Worm (Caenorhabditis elegans) whole organism, young adult: ENCODE measurements around the gene K08D9.10.

ENCODE experiments used
- B0019.2 ChIP-seq: fragments of 200-800 bp; sonication (Bioruptor generic); conservative IDR thresholded peaks from 2 replicates; pipeline ENCODE4 v1.3.6; 2022; ENCODE audit warnings: missing genetic modification reagents, missing genetic modification characterization, missing compliant biosample characterization
- B0261.1 ChIP-seq: sonication (generic microtip); optimal IDR thresholded peaks from 2 replicates; lab custom pipeline; 2016; ENCODE audit warnings: mild to moderate bottlenecking, missing genetic modification characterization, moderate library complexity, missing compliant biosample characterization
- B0336.3 ChIP-seq: fragments of 200-800 bp; sonication (Bioruptor generic); IDR thresholded peaks from 2 replicates; pipeline ENCODE4 v1.3.6; 2022; ENCODE audit warnings: missing genetic modification characterization, missing compliant biosample characterization
- C06A6.2 ChIP-seq: fragments of 200-800 bp; sonication (Bioruptor generic); conservative IDR thresholded peaks from 2 replicates; pipeline ENCODE4 v1.3.6; 2022; ENCODE audit warnings: missing genetic modification characterization, missing compliant biosample characterization
- C17E4.6 ChIP-seq: fragments of 200-800 bp; sonication (Bioruptor generic); IDR thresholded peaks from 2 replicates; pipeline ENCODE4 v1.3.6; 2022; ENCODE audit warnings: missing genetic modification reagents, missing genetic modification characterization, missing compliant biosample characterization
- D2030.7 ChIP-seq: fragments of 200-800 bp; sonication (Bioruptor generic); IDR thresholded peaks from 2 replicates; pipeline ENCODE4 v1.3.6; 2022; ENCODE audit warnings: missing genetic modification reagents, missing genetic modification characterization, missing compliant biosample characterization
- F10E7.11 ChIP-seq: sonication (generic microtip); optimal IDR thresholded peaks from 2 replicates; lab custom pipeline; 2017; ENCODE audit warnings: mild to moderate bottlenecking, missing genetic modification characterization, moderate library complexity, missing compliant biosample characterization
- F22D6.2 ChIP-seq: sonication (generic microtip); optimal IDR thresholded peaks from 2 replicates; lab custom pipeline; 2016; ENCODE audit warnings: mild to moderate bottlenecking, missing genetic modification characterization, missing compliant biosample characterization
- F33H1.4 ChIP-seq: fragments of 200-800 bp; sonication (Bioruptor generic); IDR thresholded peaks from 2 replicates; pipeline ENCODE4 v1.3.6; 2022; ENCODE audit warnings: missing genetic modification reagents, missing genetic modification characterization, missing compliant biosample characterization
- F37B4.10 ChIP-seq: fragments of 200-800 bp; sonication (Bioruptor generic); IDR thresholded peaks from 2 replicates; pipeline ENCODE4 v1.3.6; 2022; ENCODE audit warnings: missing genetic modification characterization, missing compliant biosample characterization
- F39B2.1 ChIP-seq: fragments of 200-800 bp; sonication (Bioruptor generic); IDR thresholded peaks from 2 replicates; pipeline ENCODE4 v1.3.6; 2022; ENCODE audit warnings: missing genetic modification reagents, missing genetic modification characterization, missing compliant biosample characterization
- F52B5.7 ChIP-seq: sonication (generic microtip); optimal IDR thresholded peaks from 2 replicates; lab custom pipeline; 2016; ENCODE audit warnings: mild to moderate bottlenecking, missing genetic modification characterization, missing compliant biosample characterization
- F57A8.1 ChIP-seq: fragments of 200-800 bp; sonication (Bioruptor generic); optimal IDR thresholded peaks from 2 replicates; lab custom pipeline; 2018; ENCODE audit warnings: mild to moderate bottlenecking, missing genetic modification characterization, moderate library complexity, missing compliant biosample characterization
- F57C9.4 ChIP-seq: sonication (generic microtip); optimal IDR thresholded peaks from 2 replicates; lab custom pipeline; 2017; ENCODE audit warnings: mild to moderate bottlenecking, missing genetic modification characterization, missing compliant biosample characterization
- T26A5.8 ChIP-seq: sonication (generic microtip); optimal IDR thresholded peaks from 2 replicates; lab custom pipeline; 2016; ENCODE audit warnings: missing genetic modification characterization, missing compliant biosample characterization
- Y53G8AR.9 ChIP-seq: fragments of 200-800 bp; sonication (Bioruptor generic); conservative IDR thresholded peaks from 2 replicates; pipeline ENCODE4 v1.3.6; 2022; ENCODE audit warnings: missing genetic modification reagents, missing genetic modification characterization, missing compliant biosample characterization
- ZK185.1 ChIP-seq: sonication (generic microtip); optimal IDR thresholded peaks from 2 replicates; lab custom pipeline; 2016; ENCODE audit warnings: mild to moderate bottlenecking, missing genetic modification characterization, missing compliant biosample characterization; ENCODE audit not compliant: poor library complexity, severe bottlenecking
- akir-1 ChIP-seq: fragments of 200-800 bp; sonication (Bioruptor generic); optimal IDR thresholded peaks from 2 replicates; lab custom pipeline; 2018; ENCODE audit warnings: mild to moderate bottlenecking, missing genetic modification characterization, moderate library complexity, missing compliant biosample characterization
- aptf-3 ChIP-seq: fragments of 200-800 bp; sonication (Bioruptor generic); IDR thresholded peaks from 2 replicates; pipeline ENCODE4 v1.3.6; 2022; ENCODE audit warnings: missing genetic modification characterization, missing compliant biosample characterization
- attf-3 ChIP-seq: fragments of 200-800 bp; sonication (Bioruptor generic); conservative IDR thresholded peaks from 2 replicates; pipeline ENCODE4 v1.3.6; 2022; ENCODE audit warnings: missing genetic modification reagents, missing genetic modification characterization, missing compliant biosample characterization
- ccch-3 ChIP-seq: fragments of 200-800 bp; sonication (Bioruptor generic); optimal IDR thresholded peaks from 2 replicates; lab custom pipeline; 2018; ENCODE audit warnings: mild to moderate bottlenecking, missing genetic modification characterization, missing compliant biosample characterization
- cebp-2 ChIP-seq: fragments of 200-800 bp; sonication (Bioruptor generic); IDR thresholded peaks from 2 replicates; pipeline ENCODE4 v1.3.6; 2022; ENCODE audit warnings: missing genetic modification characterization, missing compliant biosample characterization
- dox-1 ChIP-seq: fragments of 200-800 bp; sonication (Bioruptor generic); IDR thresholded peaks from 2 replicates; pipeline ENCODE4 v1.3.6; 2022; ENCODE audit warnings: missing genetic modification reagents, missing genetic modification characterization, missing compliant biosample characterization
- dpl-1 ChIP-seq: fragments of 150-350 bp; optimal IDR thresholded peaks from 2 replicates; lab custom pipeline; 2014; ENCODE audit warnings: missing biosample characterization, missing genetic modification reagents, missing genetic modification characterization
- egl-18 ChIP-seq: fragments of 200-800 bp; sonication (Bioruptor generic); IDR thresholded peaks from 2 replicates; pipeline ENCODE4 v1.3.6; 2022; ENCODE audit warnings: missing genetic modification reagents, missing genetic modification characterization, missing compliant biosample characterization
- ets-4 ChIP-seq: fragments of 200-800 bp; sonication (Bioruptor generic); optimal IDR thresholded peaks from 2 replicates; lab custom pipeline; 2018; ENCODE audit warnings: mild to moderate bottlenecking, missing genetic modification characterization, missing compliant biosample characterization
- fkh-3 ChIP-seq: sonication (generic microtip); optimal IDR thresholded peaks from 2 replicates; lab custom pipeline; 2016; ENCODE audit warnings: mild to moderate bottlenecking, missing genetic modification characterization, missing compliant biosample characterization
- him-1 ChIP-seq: sonication (generic microtip); optimal IDR thresholded peaks from 2 replicates; lab custom pipeline; 2016; ENCODE audit warnings: missing genotype, missing genetic modification reagents, missing genetic modification characterization, missing compliant biosample characterization
- hlh-12 ChIP-seq: sonication (generic microtip); optimal IDR thresholded peaks from 2 replicates; lab custom pipeline; 2016; ENCODE audit warnings: missing genetic modification characterization, missing compliant biosample characterization
- hrde-1 ChIP-seq: sonication (generic microtip); optimal IDR thresholded peaks from 2 replicates; lab custom pipeline; 2016; ENCODE audit warnings: missing genetic modification characterization, mild to moderate bottlenecking, missing compliant biosample characterization, moderate library complexity, missing genotype, missing genetic modification reagents, borderline replicate concordance
- madf-10 ChIP-seq: sonication (generic microtip); optimal IDR thresholded peaks from 2 replicates; lab custom pipeline; 2016; ENCODE audit warnings: mild to moderate bottlenecking, missing genetic modification characterization, missing compliant biosample characterization
- mel-28 ChIP-seq: sonication (generic microtip); optimal IDR thresholded peaks from 2 replicates; lab custom pipeline; 2016; ENCODE audit warnings: borderline replicate concordance, mild to moderate bottlenecking, missing genetic modification characterization, missing compliant biosample characterization
- mxl-1 ChIP-seq: sonication (generic microtip); optimal IDR thresholded peaks from 2 replicates; lab custom pipeline; 2016; ENCODE audit warnings: missing genetic modification characterization, missing compliant biosample characterization
- nfyb-1 ChIP-seq: fragments of 200-800 bp; sonication (Bioruptor generic); IDR thresholded peaks from 2 replicates; pipeline ENCODE4 v1.3.6; 2022; ENCODE audit warnings: missing genetic modification reagents, missing genetic modification characterization, missing compliant biosample characterization
- nhr-179 ChIP-seq: sonication (generic microtip); optimal IDR thresholded peaks from 2 replicates; lab custom pipeline; 2016; ENCODE audit warnings: mild to moderate bottlenecking, missing genetic modification characterization, missing compliant biosample characterization
- nhr-80 ChIP-seq: sonication (generic microtip); optimal IDR thresholded peaks from 2 replicates; lab custom pipeline; 2016; ENCODE audit warnings: missing genetic modification characterization, missing compliant biosample characterization
- nhr-90 ChIP-seq: sonication (generic microtip); optimal IDR thresholded peaks from 2 replicates; lab custom pipeline; 2016; ENCODE audit warnings: missing genotype, mild to moderate bottlenecking, missing genetic modification characterization, missing compliant biosample characterization
- pbrm-1 ChIP-seq: fragments of 200-800 bp; sonication (Bioruptor generic); IDR thresholded peaks from 2 replicates; pipeline ENCODE4 v1.3.6; 2022; ENCODE audit warnings: missing genetic modification reagents, missing genetic modification characterization, missing compliant biosample characterization
- rpc-1 ChIP-seq, 2 experiments: fragments of 150-350 bp in 1 of 2; sonication (generic microtip) in 1 of 2; optimal IDR thresholded peaks; 2 replicates each; lab custom pipeline; 2014 to 2018; ENCODE audit warnings: missing biosample characterization in 1 of 2, missing genetic modification characterization in 1 of 2, missing genetic modification reagents in 1 of 2, missing genotype in 1 of 2
- sdz-38 ChIP-seq: sonication (generic microtip); optimal IDR thresholded peaks from 2 replicates; lab custom pipeline; 2016; ENCODE audit warnings: missing genotype, missing genetic modification characterization, missing compliant biosample characterization
- snpc-1.1 ChIP-seq: sonication (generic microtip); optimal IDR thresholded peaks from 2 replicates; lab custom pipeline; 2017; ENCODE audit warnings: missing genetic modification characterization, mild to moderate bottlenecking, missing compliant biosample characterization, antibody characterized with exemption, moderate library complexity, missing genotype, missing genetic modification reagents; ENCODE audit not compliant: insufficient read depth
- snpc-4 ChIP-seq, 5 experiments: fragments of 150-350 bp in 1 of 5; sonication (generic microtip) in 4 of 5; optimal IDR thresholded peaks; 2 replicates each; lab custom pipeline; 2014 to 2018; ENCODE audit warnings: missing genetic modification characterization in 5 of 5, missing biosample characterization in 3 of 5, antibody characterized with exemption in 2 of 5, mild to moderate bottlenecking in 2 of 5, missing compliant biosample characterization in 2 of 5, missing genotype in 2 of 5, moderate library complexity in 2 of 5, missing genetic modification reagents in 1 of 5
- sptf-2 ChIP-seq: fragments of 200-800 bp; sonication (Bioruptor generic); optimal IDR thresholded peaks from 2 replicates; lab custom pipeline; 2018; ENCODE audit warnings: mild to moderate bottlenecking, missing genetic modification characterization, missing compliant biosample characterization
- tbx-9 ChIP-seq: sonication (generic microtip); optimal IDR thresholded peaks from 2 replicates; lab custom pipeline; 2016; ENCODE audit warnings: borderline replicate concordance, missing genetic modification characterization, inconsistent platforms, missing compliant biosample characterization
- tlf-1 ChIP-seq: fragments of 200-800 bp; sonication (Bioruptor generic); optimal IDR thresholded peaks from 2 replicates; lab custom pipeline; 2018; ENCODE audit warnings: mild to moderate bottlenecking, missing genetic modification characterization, missing compliant biosample characterization
- unc-130 ChIP-seq: sonication (generic microtip); optimal IDR thresholded peaks from 2 replicates; lab custom pipeline; 2016; ENCODE audit warnings: missing genetic modification reagents, missing genetic modification characterization, missing compliant biosample characterization
- zim-3 ChIP-seq: sonication (generic microtip); optimal IDR thresholded peaks from 2 replicates; lab custom pipeline; 2017; ENCODE audit warnings: mild to moderate bottlenecking, missing genetic modification characterization, moderate library complexity, missing compliant biosample characterization
- ztf-22 ChIP-seq: fragments of 200-800 bp; sonication (Bioruptor generic); optimal IDR thresholded peaks from 2 replicates; lab custom pipeline; 2018; ENCODE audit warnings: mild to moderate bottlenecking, missing genetic modification characterization, moderate library complexity, missing compliant biosample characterization
- ztf-26 ChIP-seq: sonication (generic microtip); optimal IDR thresholded peaks from 2 replicates; lab custom pipeline; 2017; ENCODE audit warnings: missing genetic modification characterization, missing compliant biosample characterization

K08D9.10 gene

ce11 chrV:3204433-3204832 is 26.3 kb upstream of the K08D9.10 start:
- TF ChIP-seq nhr-179 (tag; lab: Kevin White, UChicago) (no peak), F22D6.2 (tag; lab: Kevin White, UChicago) (no peak), F57C9.4 (tag; lab: Kevin White, UChicago) (no peak), F10E7.11 (tag; lab: Kevin White, UChicago) (no peak), Y53G8AR.9 (GFP tag; lab: Robert Waterston, UW) (no peak), ccch-3 (GFP tag; lab: Kevin White, UChicago) (no peak), nhr-90 (no peak), hlh-12 (tag; lab: Kevin White, UChicago) (no peak), B0261.1 (tag; lab: Kevin White, UChicago) (no peak), cebp-2 (GFP tag; lab: Robert Waterston, UW) (no peak), unc-130 (GFP tag; lab: Kevin White, UChicago) (no peak), ets-4 (GFP tag; lab: Kevin White, UChicago) (no peak), madf-10 (tag; lab: Kevin White, UChicago) (no peak), fkh-3 (tag; lab: Kevin White, UChicago) (no peak), pbrm-1 (GFP tag; lab: Robert Waterston, UW) (peak; percentile 48; the same call in 1 of the 2 replicates), mel-28 (tag; lab: Kevin White, UChicago) (no peak), tbx-9 (no peak), snpc-1.1 (tag; lab: Kevin White, UChicago) (peak; percentile 53), aptf-3 (GFP tag; lab: Robert Waterston, UW) (no peak), rpc-1 (optimal IDR thresholded peaks at IDR 0.05; lab: Kevin White, UChicago) (no peak), rpc-1 (tag; optimal IDR thresholded peaks at IDR 0.05; lab: Kevin White, UChicago) (no peak), F39B2.1 (GFP tag; lab: Robert Waterston, UW) (no peak), egl-18 (GFP tag; lab: Robert Waterston, UW) (no peak), F33H1.4 (GFP tag; lab: Robert Waterston, UW) (peak; percentile 98), hrde-1 (no peak), ztf-26 (no peak), mxl-1 (tag; lab: Kevin White, UChicago) (no peak), F57A8.1 (GFP tag; lab: Kevin White, UChicago) (no peak), nfyb-1 (GFP tag; lab: Robert Waterston, UW) (no peak), sptf-2 (GFP tag; lab: Kevin White, UChicago) (no peak), F37B4.10 (GFP tag; lab: Robert Waterston, UW) (no peak), B0019.2 (GFP tag; lab: Robert Waterston, UW) (no peak), ztf-22 (GFP tag; lab: Kevin White, UChicago) (no peak), dpl-1 (GFP tag; lab: Kevin White, UChicago) (no peak), dox-1 (GFP tag; lab: Robert Waterston, UW) (peak; percentile 48; the same call in 1 of the 2 replicates), C17E4.6 (GFP tag; lab: Robert Waterston, UW) (no peak), attf-3 (no peak), snpc-4 (GFP tag; optimal IDR thresholded peaks at IDR 0.05; lab: Kevin White, UChicago) (no peak), snpc-4 (tag; optimal IDR thresholded peaks at IDR 0.05; lab: Kevin White, UChicago) (peak in 1 of 4 experiments; percentile 54), ZK185.1 (tag; lab: Kevin White, UChicago) (no peak), tlf-1 (no peak), B0336.3 (no peak), him-1 (no peak), akir-1 (no peak), T26A5.8 (tag; lab: Kevin White, UChicago) (no peak), D2030.7 (GFP tag; lab: Robert Waterston, UW) (peak; percentile 82), sdz-38 (tag; lab: Kevin White, UChicago) (no peak), zim-3 (tag; lab: Kevin White, UChicago) (no peak), C06A6.2 (GFP tag; lab: Robert Waterston, UW) (no peak), nhr-80 (no peak), F52B5.7 (tag; lab: Kevin White, UChicago) (no peak)
